Worm (Caenorhabditis elegans) whole organism, L1 larva: ENCODE results near the gene C34B4.3.

Experiments
- C04F5.9 ChIP-seq: sonication (generic microtip); optimal IDR thresholded peaks from 2 replicates; lab custom pipeline; 2016; ENCODE audit warnings: missing genetic modification characterization, missing compliant biosample characterization
- Y116A8C.19 ChIP-seq: sonication (generic microtip); optimal IDR thresholded peaks from 2 replicates; lab custom pipeline; 2016; ENCODE audit warnings: missing compliant biosample characterization, missing genetic modification characterization, borderline replicate concordance
- aha-1 ChIP-seq: fragments of 150-350 bp; optimal IDR thresholded peaks from 2 replicates; lab custom pipeline; 2014; ENCODE audit warnings: missing biosample characterization, missing genetic modification characterization
- aly-2 ChIP-seq: fragments of 150-350 bp; optimal IDR thresholded peaks from 2 replicates; lab custom pipeline; 2014; ENCODE audit warnings: missing biosample characterization, missing genetic modification characterization
- blmp-1 ChIP-seq: fragments of 150-350 bp; optimal IDR thresholded peaks from 2 replicates; lab custom pipeline; 2014; ENCODE audit warnings: missing biosample characterization, missing genetic modification characterization
- ceh-8 ChIP-seq: fragments of 200-800 bp; sonication (Bioruptor generic); optimal IDR thresholded peaks from 2 replicates; lab custom pipeline; 2018; ENCODE audit warnings: mild to moderate bottlenecking, missing genetic modification characterization, moderate library complexity, missing compliant biosample characterization
- dpl-1 ChIP-seq, 3 experiments: fragments of 150-350 bp in 2 of 3; sonication (generic microtip) in 1 of 3; optimal IDR thresholded peaks; 2 replicates each; lab custom pipeline; 2014 to 2017; ENCODE audit warnings: missing biosample characterization in 3 of 3, missing genetic modification characterization in 3 of 3, missing genetic modification reagents in 3 of 3
- dsc-1 ChIP-seq: sonication (generic microtip); optimal IDR thresholded peaks from 2 replicates; lab custom pipeline; 2016; ENCODE audit warnings: mild to moderate bottlenecking, missing genetic modification characterization, missing compliant biosample characterization
- efl-1 ChIP-seq, 4 experiments: fragments of 150-350 bp; optimal IDR thresholded peaks in 3 of 4; peaks in 1 of 4; 1 replicate in 1 of 4; 2 replicates in 3 of 4; lab custom pipeline; 2014; ENCODE audit warnings: missing biosample characterization in 2 of 4, missing genetic modification characterization in 2 of 4, missing genetic modification reagents in 2 of 4
- elt-2 ChIP-seq: sonication (generic microtip); optimal IDR thresholded peaks from 2 replicates; lab custom pipeline; 2016; ENCODE audit warnings: missing genetic modification characterization, mild to moderate bottlenecking, inconsistent platforms, missing compliant biosample characterization, missing genetic modification reagents
- ets-5 ChIP-seq: fragments of 200-800 bp; sonication (Bioruptor generic); IDR thresholded peaks from 2 replicates; pipeline ENCODE4 v1.3.6; 2022; ENCODE audit warnings: missing genetic modification characterization, missing compliant biosample characterization
- fkh-10 ChIP-seq: sonication (generic microtip); optimal IDR thresholded peaks from 2 replicates; lab custom pipeline; 2017; ENCODE audit warnings: missing biosample characterization, missing genetic modification reagents, missing genetic modification characterization
- fkh-8 ChIP-seq: sonication (generic microtip); optimal IDR thresholded peaks from 2 replicates; lab custom pipeline; 2016; ENCODE audit warnings: mild to moderate bottlenecking, missing genetic modification characterization, missing compliant biosample characterization
- fos-1 ChIP-seq: fragments of 150-350 bp; optimal IDR thresholded peaks from 2 replicates; lab custom pipeline; 2014; ENCODE audit warnings: missing biosample characterization, missing genetic modification characterization
- hpl-2 ChIP-seq: fragments of 150-350 bp; optimal IDR thresholded peaks from 2 replicates; lab custom pipeline; 2014; ENCODE audit warnings: missing biosample characterization, missing genetic modification reagents, missing genetic modification characterization
- irx-1 ChIP-seq: sonication (generic microtip); optimal IDR thresholded peaks from 2 replicates; lab custom pipeline; 2016; ENCODE audit warnings: missing genetic modification characterization, missing compliant biosample characterization
- jun-1 ChIP-seq: fragments of 150-350 bp; optimal IDR thresholded peaks from 2 replicates; lab custom pipeline; 2014; ENCODE audit warnings: missing biosample characterization, missing genetic modification reagents, missing genetic modification characterization
- lin-13 ChIP-seq: fragments of 150-350 bp; optimal IDR thresholded peaks from 2 replicates; lab custom pipeline; 2014; ENCODE audit warnings: missing biosample characterization, missing genetic modification reagents, missing genetic modification characterization
- lin-14 ChIP-seq: fragments of 200-800 bp; sonication (Bioruptor generic); optimal IDR thresholded peaks from 2 replicates; lab custom pipeline; 2018; ENCODE audit warnings: mild to moderate bottlenecking, missing genetic modification characterization, moderate library complexity, missing compliant biosample characterization
- lin-35 ChIP-seq, 2 experiments: fragments of 150-350 bp; optimal IDR thresholded peaks; 2 replicates each; lab custom pipeline; 2014; ENCODE audit warnings: missing biosample characterization in 2 of 2, missing genetic modification characterization in 2 of 2, missing genetic modification reagents in 2 of 2
- lir-3 ChIP-seq: sonication (generic microtip); optimal IDR thresholded peaks from 2 replicates; lab custom pipeline; 2016; ENCODE audit warnings: mild to moderate bottlenecking, missing genetic modification characterization, moderate library complexity, missing compliant biosample characterization; ENCODE audit not compliant: poor library complexity
- mab-9 ChIP-seq: fragments of 200-800 bp; sonication (Bioruptor generic); IDR thresholded peaks from 2 replicates; pipeline ENCODE4 v1.3.6; 2022; ENCODE audit warnings: missing genetic modification reagents, missing genetic modification characterization, missing compliant biosample characterization
- mef-2 ChIP-seq: fragments of 150-350 bp; optimal IDR thresholded peaks from 2 replicates; lab custom pipeline; 2014; ENCODE audit warnings: missing biosample characterization, missing genetic modification characterization
- mep-1 ChIP-seq: fragments of 150-350 bp; optimal IDR thresholded peaks from 2 replicates; lab custom pipeline; 2014; ENCODE audit warnings: missing biosample characterization, missing genetic modification characterization
- nhr-12 ChIP-seq: sonication (generic microtip); optimal IDR thresholded peaks from 2 replicates; lab custom pipeline; 2017; ENCODE audit warnings: missing biosample characterization, missing genetic modification characterization
- nhr-19 ChIP-seq: fragments of 200-800 bp; sonication (Bioruptor generic); conservative IDR thresholded peaks from 2 replicates; pipeline ENCODE4 v1.3.6; 2022; ENCODE audit warnings: missing genetic modification characterization, missing compliant biosample characterization
- nhr-20 ChIP-seq: sonication (generic microtip); optimal IDR thresholded peaks from 2 replicates; lab custom pipeline; 2016; ENCODE audit warnings: mild to moderate bottlenecking, missing genetic modification characterization, missing compliant biosample characterization
- nhr-237 ChIP-seq: fragments of 150-350 bp; optimal IDR thresholded peaks from 2 replicates; lab custom pipeline; 2014; ENCODE audit warnings: missing biosample characterization, missing genetic modification characterization
- nhr-28 ChIP-seq: fragments of 150-350 bp; optimal IDR thresholded peaks from 2 replicates; lab custom pipeline; 2014; ENCODE audit warnings: missing biosample characterization, missing genetic modification characterization
- nhr-47 ChIP-seq: sonication (generic microtip); optimal IDR thresholded peaks from 2 replicates; lab custom pipeline; 2016; ENCODE audit warnings: mild to moderate bottlenecking, missing genetic modification characterization, moderate library complexity, missing compliant biosample characterization
- nhr-71 ChIP-seq: sonication (generic microtip); optimal IDR thresholded peaks from 2 replicates; lab custom pipeline; 2016; ENCODE audit warnings: mild to moderate bottlenecking, missing genetic modification characterization, moderate library complexity, missing compliant biosample characterization
- nhr-85 ChIP-seq: sonication (generic microtip); peaks from one replicate; lab custom pipeline; 2016; ENCODE audit warnings: missing genetic modification characterization, inconsistent platforms, missing compliant biosample characterization
- pag-3 ChIP-seq: sonication (generic microtip); optimal IDR thresholded peaks from 2 replicates; lab custom pipeline; 2017; ENCODE audit warnings: missing genetic modification characterization, mild to moderate bottlenecking, missing compliant biosample characterization, antibody characterized with exemption, borderline replicate concordance; ENCODE audit not compliant: insufficient read depth
- pax-3 ChIP-seq: fragments of 200-800 bp; sonication (Bioruptor generic); optimal IDR thresholded peaks from 2 replicates; lab custom pipeline; 2018; ENCODE audit warnings: mild to moderate bottlenecking, missing genetic modification characterization, moderate library complexity, missing compliant biosample characterization
- pqm-1 ChIP-seq: sonication (generic microtip); optimal IDR thresholded peaks from 3 replicates; lab custom pipeline; 2017; ENCODE audit warnings: missing biosample characterization, missing genetic modification characterization
- snu-23 ChIP-seq: sonication (generic microtip); optimal IDR thresholded peaks from 2 replicates; lab custom pipeline; 2016; ENCODE audit warnings: missing genetic modification characterization, missing compliant biosample characterization
- sox-4 ChIP-seq: sonication (generic microtip); optimal IDR thresholded peaks from 2 replicates; lab custom pipeline; 2016; ENCODE audit warnings: missing genetic modification characterization, missing compliant biosample characterization
- sup-37 ChIP-seq: fragments of 200-800 bp; sonication (Bioruptor generic); optimal IDR thresholded peaks from 2 replicates; lab custom pipeline; 2018; ENCODE audit warnings: mild to moderate bottlenecking, missing genetic modification characterization, missing compliant biosample characterization
- tbx-2 ChIP-seq: sonication (generic microtip); optimal IDR thresholded peaks from 2 replicates; lab custom pipeline; 2016; ENCODE audit warnings: missing genetic modification characterization, missing compliant biosample characterization
- tlp-1 ChIP-seq: fragments of 150-350 bp; optimal IDR thresholded peaks from 2 replicates; lab custom pipeline; 2014; ENCODE audit warnings: missing biosample characterization, missing genetic modification characterization
- unc-86 ChIP-seq: sonication (generic microtip); optimal IDR thresholded peaks from 2 replicates; lab custom pipeline; 2016; ENCODE audit warnings: missing genetic modification characterization, missing compliant biosample characterization
- zag-1 ChIP-seq: fragments of 150-350 bp; optimal IDR thresholded peaks from 2 replicates; lab custom pipeline; 2014; ENCODE audit warnings: missing biosample characterization, missing genetic modification characterization
- zip-4 ChIP-seq: fragments of 200-800 bp; sonication (Bioruptor generic); optimal IDR thresholded peaks from 2 replicates; lab custom pipeline; 2018; ENCODE audit warnings: mild to moderate bottlenecking, missing genetic modification characterization, moderate library complexity, missing compliant biosample characterization

C34B4.3 gene

ce11 chrV:13045017-13045416 lies 25.9 kb downstream of the C34B4.3 start:
- no peak for TF ChIP-seq unc-86
- TF ChIP-seq nhr-47 (tag; lab: Kevin White, UChicago), result no peak
- no peak for TF ChIP-seq sup-37
- no peak for TF ChIP-seq pqm-1
- no peak for TF ChIP-seq irx-1
- no peak for TF ChIP-seq zag-1 (tag; lab: Kevin White, UChicago)
- TF ChIP-seq pax-3 (tag; lab: Kevin White, UChicago), result no peak
- TF ChIP-seq C04F5.9 (tag; lab: Kevin White, UChicago), result no peak
- TF ChIP-seq pag-3 (tag; lab: Kevin White, UChicago), result no peak
- TF ChIP-seq nhr-12, result no peak

DNA sequence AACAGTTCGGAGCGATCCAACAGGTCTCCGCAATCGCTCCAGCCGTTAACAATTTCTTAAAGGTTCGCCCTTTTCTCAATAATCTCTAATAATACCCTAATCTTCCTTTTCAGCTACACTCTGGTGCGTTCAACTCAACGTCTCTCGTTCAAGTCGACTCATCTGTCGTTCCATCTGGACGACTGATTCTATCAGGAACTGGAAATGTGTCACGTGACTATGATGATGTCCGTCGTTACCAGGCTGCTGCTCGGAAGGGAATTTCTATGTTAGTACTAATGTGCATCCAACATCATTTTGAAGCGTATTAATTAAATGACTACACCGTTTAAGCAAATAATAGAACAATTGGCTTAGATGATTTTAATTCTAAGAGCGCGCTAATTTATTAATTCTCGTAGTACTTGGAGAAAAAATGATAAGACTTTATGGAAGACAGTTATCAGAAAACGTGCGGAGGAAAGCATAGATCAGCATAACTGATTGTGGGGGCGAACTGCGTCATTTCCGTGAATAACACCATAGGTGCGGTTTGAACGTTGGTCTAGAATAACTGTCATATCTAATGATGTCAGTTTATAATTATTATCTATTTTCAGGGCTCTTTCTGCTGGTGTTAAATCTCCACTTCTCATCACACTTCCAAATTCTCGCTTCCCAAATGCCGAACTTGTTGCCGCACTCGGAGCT lies 27.0 kb downstream of the C34B4.3 start:
- TF ChIP-seq jun-1 (tag; lab: Kevin White, UChicago) (peak; percentile 25), elt-2 (peak; percentile 62), lin-35 (GFP tag; optimal IDR thresholded peaks at IDR 0.05; lab: Kevin White, UChicago) (peak in 1 of 2 experiments; percentile 9), ceh-8 (no peak), nhr-28 (tag; lab: Kevin White, UChicago) (no peak), fkh-10 (no peak), tbx-2 (no peak), efl-1 (optimal IDR thresholded peaks at IDR 0.05; lab: Kevin White, UChicago) (no peak), efl-1 (GFP tag; optimal IDR thresholded peaks at IDR 0.05 in 1 of 2; lab: Kevin White, UChicago) (peak in 1 of 2 experiments; percentile 62), lir-3 (tag; lab: Kevin White, UChicago) (no peak)

DNA sequence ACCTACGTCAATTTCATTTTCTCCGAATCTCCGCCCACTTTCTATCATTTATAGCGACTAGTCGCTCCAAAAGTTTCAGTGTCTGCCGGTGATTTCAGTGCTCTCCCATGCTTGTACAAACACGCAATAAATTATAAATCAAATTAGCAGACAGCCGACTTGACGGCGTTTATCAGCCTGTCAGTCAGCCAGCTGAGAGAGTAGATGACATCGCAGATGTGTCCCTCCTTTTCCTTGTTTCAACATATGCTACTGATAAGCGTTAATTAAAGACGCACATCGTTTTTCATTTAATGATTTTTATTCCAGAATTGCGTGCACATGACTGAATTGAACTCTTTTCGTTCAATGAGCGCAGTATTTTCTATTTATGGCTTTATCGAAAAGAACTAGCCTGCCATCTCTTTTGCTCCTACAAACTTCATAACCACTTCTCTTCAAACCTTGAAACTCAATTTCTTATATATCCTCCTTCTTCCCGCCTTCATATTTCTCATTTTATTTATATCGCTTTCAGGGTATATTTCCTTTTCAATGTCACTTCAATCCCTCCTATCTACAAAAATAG lies 27.7 kb downstream of the C34B4.3 start, which contains the start of gene lap-2:
TSS of gene lap-2 (plus strand) at position 518 of the 568 bp plus-strand sequence.
- TF ChIP-seq nhr-85 (tag; lab: Kevin White, UChicago) (peak; percentile 19), pag-3 (tag; lab: Kevin White, UChicago) (no peak), nhr-71 (tag; lab: Kevin White, UChicago) (peak; percentile 54), lin-14 (GFP tag; lab: Kevin White, UChicago) (peak; percentile 41), pqm-1 (peak; percentile 21), elt-2 (peak; percentile 91), nhr-20 (tag; lab: Kevin White, UChicago) (peak; percentile 29), zag-1 (tag; lab: Kevin White, UChicago) (no peak), efl-1 (optimal IDR thresholded peaks at IDR 0.05; lab: Kevin White, UChicago) (no peak), efl-1 (GFP tag; optimal IDR thresholded peaks at IDR 0.05 in 1 of 2; lab: Kevin White, UChicago) (peak in 1 of 2 experiments; percentile 6), nhr-19 (GFP tag; lab: Robert Waterston, UW) (0 out of 2 replicates have a peak, but pooled peaks have one; percentile 13), aha-1 (no peak), dpl-1 (GFP tag; optimal IDR thresholded peaks at IDR 0.05; lab: Kevin White, UChicago) (peak in 1 of 3 experiments; percentile 3), lin-35 (GFP tag; optimal IDR thresholded peaks at IDR 0.05; lab: Kevin White, UChicago) (peak in 1 of 2 experiments; percentile 39), fos-1 (tag; lab: Kevin White, UChicago) (no peak), jun-1 (tag; lab: Kevin White, UChicago) (peak; percentile 5), sox-4 (tag; lab: Kevin White, UChicago) (no peak), fkh-8 (tag; lab: Kevin White, UChicago) (no peak)

DNA sequence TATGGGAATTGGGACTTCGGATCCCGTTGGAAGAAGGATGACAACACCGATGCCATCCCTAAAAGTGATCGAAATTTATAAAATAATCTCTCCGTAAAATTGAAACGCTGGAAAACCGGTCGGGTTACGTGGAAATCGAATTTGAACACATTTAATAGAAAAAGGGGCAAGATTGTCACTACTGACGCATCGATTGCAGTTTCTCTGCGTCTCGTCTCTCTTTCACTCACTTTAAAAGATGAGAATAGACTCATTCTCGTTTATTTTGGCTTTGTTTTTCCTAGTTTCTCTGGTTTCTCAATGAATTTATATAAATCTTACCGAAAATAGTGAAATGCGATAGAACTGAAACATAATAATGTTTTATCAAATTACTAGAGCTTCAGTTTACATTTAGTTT lies 29.3 kb downstream of the C34B4.3 start, which contains the start of gene scyl-1:
TSS of gene scyl-1 (minus strand) at position 56 of the 400 bp plus-strand sequence.
- peak; percentile 8 for TF ChIP-seq mef-2 (tag; lab: Kevin White, UChicago)
- peak; percentile 90 for TF ChIP-seq snu-23
- TF ChIP-seq ets-5, result no peak
- TF ChIP-seq tlp-1 (tag; lab: Kevin White, UChicago), result no peak
- peak; percentile 76 for TF ChIP-seq blmp-1 (tag; lab: Kevin White, UChicago)
- no peak for TF ChIP-seq Y116A8C.19 (tag; lab: Kevin White, UChicago)
- TF ChIP-seq nhr-20 (tag; lab: Kevin White, UChicago), result peak; percentile 89
- TF ChIP-seq hpl-2 (GFP tag; lab: Kevin White, UChicago), result no peak
- peak; percentile 71 for TF ChIP-seq jun-1 (tag; lab: Kevin White, UChicago)
- TF ChIP-seq nhr-237 (tag; lab: Kevin White, UChicago), result peak; percentile 27
- peak; percentile 66 for TF ChIP-seq dsc-1 (tag; lab: Kevin White, UChicago)
- TF ChIP-seq mab-9 (GFP tag; lab: Robert Waterston, UW), result no peak
- TF ChIP-seq lin-13 (GFP tag; lab: Kevin White, UChicago), result peak; percentile 71
- TF ChIP-seq aly-2 (tag; lab: Kevin White, UChicago), result peak; percentile 67
- TF ChIP-seq lir-3 (tag; lab: Kevin White, UChicago), result peak; percentile 25
- peak; percentile 76 for TF ChIP-seq mep-1 (tag; lab: Kevin White, UChicago)
- peak; percentile 39 for TF ChIP-seq irx-1
- TF ChIP-seq nhr-47 (tag; lab: Kevin White, UChicago), result peak; percentile 84
- peak; percentile 91 for TF ChIP-seq nhr-71 (tag; lab: Kevin White, UChicago)
- no peak for TF ChIP-seq nhr-12
- TF ChIP-seq zip-4, result peak; percentile 3
- TF ChIP-seq fkh-8 (tag; lab: Kevin White, UChicago), result peak; percentile 67
